Fruit fly (Drosophila melanogaster) whole organism, adult: Measurements from ENCODE around the gene gcm2.

Experiments used
- CG11617 ChIP-seq: fragments of 200-800 bp; sonication (Bioruptor generic); optimal IDR thresholded peaks from 2 replicates; lab custom pipeline; 2017; ENCODE audit warnings: mild to moderate bottlenecking, missing biosample characterization, missing genetic modification reagents, missing genetic modification characterization
- CG5204 ChIP-seq: fragments of 200-800 bp; sonication (Bioruptor generic); optimal IDR thresholded peaks from 2 replicates; lab custom pipeline; 2016; ENCODE audit warnings: missing biosample characterization, missing genetic modification characterization
- Clk ChIP-seq: fragments of 200-800 bp; sonication (Bioruptor generic); optimal IDR thresholded peaks from 2 replicates; lab custom pipeline; 2017; ENCODE audit warnings: missing biosample characterization, missing genetic modification characterization
- Mnt ChIP-seq: fragments of 200-800 bp; sonication (Bioruptor generic); optimal IDR thresholded peaks from 2 replicates; lab custom pipeline; 2016; ENCODE audit warnings: missing biosample characterization, mild to moderate bottlenecking, missing genetic modification characterization
- cic ChIP-seq: fragments of 200-800 bp; sonication (Bioruptor generic); optimal IDR thresholded peaks from 2 replicates; lab custom pipeline; 2017; ENCODE audit warnings: missing biosample characterization, mild to moderate bottlenecking, missing genetic modification characterization, moderate library complexity

dm6 chr2L:9576269-9576933 lies 32.0 kb upstream of the gcm2 start, which contains the start of gene Mtpalpha:
- peak; percentile 28 for TF ChIP-seq Mnt (GFP tag; lab: Kevin White, UChicago)
- TF ChIP-seq cic: peak; percentile 36
- TF ChIP-seq Clk (GFP tag; lab: Kevin White, UChicago): peak; percentile 57
- peak; percentile 72 for TF ChIP-seq CG5204 (GFP tag; lab: Kevin White, UChicago)
- peak; percentile 84 for TF ChIP-seq CG11617
